Worm (Caenorhabditis elegans) whole organism, early embryonic: ENCODE results near the gene ccd-5.

ENCODE experiments used
- B0310.2 ChIP-seq: sonication (generic microtip); optimal IDR thresholded peaks from 2 replicates; lab custom pipeline; 2016; ENCODE audit warnings: mild to moderate bottlenecking, missing genetic modification characterization, missing compliant biosample characterization
- F13C5.2 ChIP-seq: sonication (generic microtip); optimal IDR thresholded peaks from 2 replicates; lab custom pipeline; 2017; ENCODE audit warnings: mild to moderate bottlenecking, missing genetic modification characterization, inconsistent platforms, missing compliant biosample characterization
- aly-1 ChIP-seq: sonication (generic microtip); optimal IDR thresholded peaks from 2 replicates; lab custom pipeline; 2016; ENCODE audit warnings: missing genetic modification characterization, missing compliant biosample characterization
- ama-1 ChIP-seq: fragments of 150-350 bp; optimal IDR thresholded peaks from 2 replicates; lab custom pipeline; 2014
- ceh-13 ChIP-seq: fragments of 200-800 bp; sonication (Bioruptor generic); optimal IDR thresholded peaks from 2 replicates; lab custom pipeline; 2018; ENCODE audit warnings: mild to moderate bottlenecking, missing genetic modification characterization, missing compliant biosample characterization
- ceh-36 ChIP-seq: sonication (generic microtip); optimal IDR thresholded peaks from 2 replicates; lab custom pipeline; 2016; ENCODE audit warnings: missing genetic modification characterization, inconsistent platforms, missing compliant biosample characterization
- ets-7 ChIP-seq: sonication (generic microtip); optimal IDR thresholded peaks from 2 replicates; lab custom pipeline; 2016; ENCODE audit warnings: missing genotype, missing genetic modification characterization, missing compliant biosample characterization
- flt-1 ChIP-seq: fragments of 200-800 bp; sonication (Bioruptor generic); IDR thresholded peaks from 2 replicates; pipeline ENCODE4 v1.3.6; 2022; ENCODE audit warnings: missing genetic modification characterization, missing compliant biosample characterization
- hmbx-1 ChIP-seq: sonication (generic microtip); optimal IDR thresholded peaks from 2 replicates; lab custom pipeline; 2016; ENCODE audit warnings: mild to moderate bottlenecking, missing genetic modification characterization, missing compliant biosample characterization
- hmg-4 ChIP-seq: fragments of 200-800 bp; sonication (Bioruptor generic); optimal IDR thresholded peaks from 2 replicates; lab custom pipeline; 2018; ENCODE audit warnings: mild to moderate bottlenecking, missing genetic modification characterization, missing compliant biosample characterization
- hnd-1 ChIP-seq: sonication (generic microtip); optimal IDR thresholded peaks from 2 replicates; lab custom pipeline; 2016; ENCODE audit warnings: missing genetic modification characterization, missing compliant biosample characterization
- pes-1 ChIP-seq: fragments of 200-800 bp; sonication (Bioruptor generic); IDR thresholded peaks from 2 replicates; pipeline ENCODE4 v1.3.6; 2022; ENCODE audit warnings: missing genetic modification reagents, missing genetic modification characterization, missing compliant biosample characterization
- scrt-1 ChIP-seq: fragments of 200-800 bp; sonication (Bioruptor generic); IDR thresholded peaks from 2 replicates; pipeline ENCODE4 v1.3.6; 2022; ENCODE audit warnings: missing genetic modification characterization, missing compliant biosample characterization
- sea-1 ChIP-seq: fragments of 200-800 bp; sonication (Bioruptor generic); conservative IDR thresholded peaks from 2 replicates; pipeline ENCODE4 v1.3.6; 2022; ENCODE audit warnings: missing genetic modification characterization, missing compliant biosample characterization
- tbx-11 ChIP-seq: fragments of 200-800 bp; sonication (Bioruptor generic); IDR thresholded peaks from 2 replicates; pipeline ENCODE4 v1.3.6; 2022; ENCODE audit warnings: missing genetic modification characterization, missing compliant biosample characterization
- tbx-37 ChIP-seq: fragments of 200-800 bp; sonication (Bioruptor generic); conservative IDR thresholded peaks from 2 replicates; pipeline ENCODE4 v1.3.6; 2022; ENCODE audit warnings: missing genetic modification reagents, missing genetic modification characterization, missing compliant biosample characterization
- tra-4 ChIP-seq: sonication (generic microtip); optimal IDR thresholded peaks from 2 replicates; lab custom pipeline; 2017; ENCODE audit warnings: missing genetic modification characterization, missing compliant biosample characterization

The ccd-5 gene

ce11 chrX:2577442-2577841 is 5.0 kb upstream of the ccd-5 start, which contains the start of gene ttr-42:
TSS of gene ttr-42 (plus strand) at chrX:2577742.
- TF ChIP-seq ceh-36 (tag; lab: Kevin White, UChicago) (no peak), ama-1 (lab: Kevin White, UChicago) (no peak), sea-1 (GFP tag; lab: Robert Waterston, UW) (no peak), hmg-4 (GFP tag; lab: Kevin White, UChicago) (no peak), tbx-37 (GFP tag; lab: Robert Waterston, UW) (no peak), scrt-1 (no peak), tra-4 (tag; lab: Kevin White, UChicago) (no peak), ceh-13 (GFP tag; lab: Kevin White, UChicago) (no peak), B0310.2 (tag; lab: Kevin White, UChicago) (no peak), aly-1 (tag; lab: Kevin White, UChicago) (no peak), ets-7 (tag; lab: Kevin White, UChicago) (no peak), tbx-11 (GFP tag; lab: Robert Waterston, UW) (no peak), flt-1 (no peak), hnd-1 (tag; lab: Kevin White, UChicago) (no peak), hmbx-1 (tag; lab: Kevin White, UChicago) (no peak)

DNA sequence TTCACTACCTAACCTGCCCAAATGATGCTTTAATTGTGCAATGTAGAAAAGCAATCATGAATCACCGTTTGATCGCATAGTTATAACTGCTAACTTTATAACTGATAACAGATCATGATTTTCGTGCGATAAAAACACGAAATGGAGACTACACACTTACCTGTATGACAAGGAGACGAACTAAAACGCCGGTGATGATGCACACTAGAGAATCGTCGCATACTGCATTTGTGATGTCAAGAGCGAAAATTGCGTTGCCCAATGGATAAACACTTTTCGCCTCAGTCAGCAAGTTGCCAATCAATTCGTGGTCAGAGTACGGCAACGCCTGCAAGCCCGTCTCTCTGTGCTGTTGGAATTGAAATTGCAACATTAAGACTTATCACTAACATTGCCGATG is 3.4 kb downstream of the ccd-5 start:
- TF ChIP-seq tbx-11 (GFP tag; lab: Robert Waterston, UW), result no peak
- TF ChIP-seq aly-1 (tag; lab: Kevin White, UChicago), result no peak
- no peak for TF ChIP-seq tbx-37 (GFP tag; lab: Robert Waterston, UW)
- no peak for TF ChIP-seq flt-1
- TF ChIP-seq hnd-1 (tag; lab: Kevin White, UChicago), result no peak
- no peak for TF ChIP-seq hmbx-1 (tag; lab: Kevin White, UChicago)
- no peak for TF ChIP-seq hmg-4 (GFP tag; lab: Kevin White, UChicago)
- TF ChIP-seq F13C5.2 (tag; lab: Kevin White, UChicago), result no peak
- TF ChIP-seq pes-1 (GFP tag; lab: Robert Waterston, UW), result no peak
- no peak for TF ChIP-seq ama-1 (lab: Kevin White, UChicago)
- no peak for TF ChIP-seq ceh-36 (tag; lab: Kevin White, UChicago)
- TF ChIP-seq tra-4 (tag; lab: Kevin White, UChicago), result no peak
- no peak for TF ChIP-seq sea-1 (GFP tag; lab: Robert Waterston, UW)
- TF ChIP-seq ets-7 (tag; lab: Kevin White, UChicago), result no peak
- TF ChIP-seq scrt-1, result no peak
- TF ChIP-seq ceh-13 (GFP tag; lab: Kevin White, UChicago), result no peak
- no peak for TF ChIP-seq B0310.2 (tag; lab: Kevin White, UChicago)

ce11 chrX:2567761-2568160 is 4.7 kb downstream of the ccd-5 start:
- TF ChIP-seq hmbx-1 (tag; lab: Kevin White, UChicago), result no peak
- TF ChIP-seq hmg-4 (GFP tag; lab: Kevin White, UChicago), result no peak
- no peak for TF ChIP-seq scrt-1

ce11 chrX:2565308-2565773 is 7.1 kb downstream of the ccd-5 start, which contains the start of gene F52H2.15:
TSS of gene F52H2.15 (plus strand) at chrX:2565358.
- TF ChIP-seq tra-4 (tag; lab: Kevin White, UChicago) (no peak), ceh-36 (tag; lab: Kevin White, UChicago) (no peak), tbx-11 (GFP tag; lab: Robert Waterston, UW) (no peak), B0310.2 (tag; lab: Kevin White, UChicago) (no peak), ama-1 (lab: Kevin White, UChicago) (no peak), F13C5.2 (tag; lab: Kevin White, UChicago) (no peak), ceh-13 (GFP tag; lab: Kevin White, UChicago) (no peak), tbx-37 (GFP tag; lab: Robert Waterston, UW) (no peak)

- TF ChIP-seq scrt-1 (no peak), ceh-13 (GFP tag; lab: Kevin White, UChicago) (no peak), ama-1 (lab: Kevin White, UChicago) (no peak), hmbx-1 (tag; lab: Kevin White, UChicago) (no peak), sea-1 (GFP tag; lab: Robert Waterston, UW) (no peak), tbx-37 (GFP tag; lab: Robert Waterston, UW) (no peak), aly-1 (tag; lab: Kevin White, UChicago) (no peak), flt-1 (no peak), tbx-11 (GFP tag; lab: Robert Waterston, UW) (no peak), hnd-1 (tag; lab: Kevin White, UChicago) (no peak), tra-4 (tag; lab: Kevin White, UChicago) (no peak), ceh-36 (tag; lab: Kevin White, UChicago) (no peak), ets-7 (tag; lab: Kevin White, UChicago) (no peak), pes-1 (GFP tag; lab: Robert Waterston, UW) (no peak), B0310.2 (tag; lab: Kevin White, UChicago) (no peak), F13C5.2 (tag; lab: Kevin White, UChicago) (no peak), hmg-4 (GFP tag; lab: Kevin White, UChicago) (no peak)
Observed at ce11 chrX:2564047-2564446, 8.4 kb downstream of the ccd-5 start, which contains the start of gene dhcr-24. TSS of gene dhcr-24 (minus strand) at chrX:2564147.

- no peak for TF ChIP-seq ets-7 (tag; lab: Kevin White, UChicago)
Observed at ce11 chrX:2559979-2560378, 12.5 kb downstream of the ccd-5 start, which contains the start of gene F52H2.5. TSS of gene F52H2.5 (minus strand) at chrX:2560079.

- TF ChIP-seq tbx-37 (GFP tag; lab: Robert Waterston, UW), result no peak
- peak; percentile 4 for TF ChIP-seq F13C5.2 (tag; lab: Kevin White, UChicago)
Observed at ce11 chrX:2559399-2559798, 13.1 kb downstream of the ccd-5 start.
